Worm (Caenorhabditis elegans) whole organism, L3 larva: Measurements from ENCODE around the gene snb-2.
"Not testable (repeated sequence)": the region's sequence is repeated elsewhere in the genome, so short reads cannot be mapped to it uniquely, and the experiment has no call there.

Experiments
- R02D3.7 ChIP-seq: fragments of 150-350 bp; optimal IDR thresholded peaks from 2 replicates; lab custom pipeline; 2014; ENCODE audit warnings: missing biosample characterization, missing genetic modification characterization
- aly-2 ChIP-seq: fragments of 150-350 bp; optimal IDR thresholded peaks from 2 replicates; lab custom pipeline; 2014; ENCODE audit warnings: missing biosample characterization, missing genetic modification characterization
- ama-1 ChIP-seq: fragments of 150-350 bp; optimal IDR thresholded peaks from 2 replicates; lab custom pipeline; 2018
- ceh-16 ChIP-seq: sonication (generic microtip); optimal IDR thresholded peaks from 2 replicates; lab custom pipeline; 2017; ENCODE audit warnings: missing biosample characterization, missing genetic modification characterization
- ceh-28 ChIP-seq: fragments of 150-350 bp; optimal IDR thresholded peaks from 2 replicates; lab custom pipeline; 2014; ENCODE audit warnings: missing biosample characterization, missing genetic modification reagents, missing genetic modification characterization
- ceh-82 ChIP-seq: fragments of 150-350 bp; optimal IDR thresholded peaks from 2 replicates; lab custom pipeline; 2014; ENCODE audit warnings: missing biosample characterization, missing genetic modification characterization
- ceh-9 ChIP-seq: sonication (generic microtip); optimal IDR thresholded peaks from 2 replicates; lab custom pipeline; 2018; ENCODE audit warnings: missing biosample characterization, missing genetic modification characterization
- daf-12 ChIP-seq: fragments of 150-350 bp; optimal IDR thresholded peaks from 2 replicates; lab custom pipeline; 2014; ENCODE audit warnings: missing biosample characterization, missing genetic modification reagents, missing genetic modification characterization
- egl-27 ChIP-seq: sonication (generic microtip); optimal IDR thresholded peaks from 4 replicates; lab custom pipeline; 2017; ENCODE audit warnings: missing biosample characterization, missing genetic modification reagents, missing genetic modification characterization
- egl-5 ChIP-seq: fragments of 150-350 bp; optimal IDR thresholded peaks from 2 replicates; lab custom pipeline; 2017; ENCODE audit warnings: missing biosample characterization, missing genetic modification reagents, missing genetic modification characterization, inconsistent platforms
- elt-2 ChIP-seq: sonication (generic microtip); optimal IDR thresholded peaks from 2 replicates; lab custom pipeline; 2016; ENCODE audit warnings: missing genetic modification reagents, mild to moderate bottlenecking, missing genetic modification characterization, missing compliant biosample characterization
- eor-1 ChIP-seq, 2 experiments: fragments of 150-350 bp; optimal IDR thresholded peaks; 2 replicates each; lab custom pipeline; 2014 to 2018; ENCODE audit warnings: missing biosample characterization in 2 of 2, missing genetic modification characterization in 2 of 2
- fkh-10 ChIP-seq: sonication (generic microtip); optimal IDR thresholded peaks from 2 replicates; lab custom pipeline; 2017; ENCODE audit warnings: missing biosample characterization, missing genetic modification reagents, missing genetic modification characterization
- fkh-2 ChIP-seq: fragments of 150-350 bp; optimal IDR thresholded peaks from 2 replicates; lab custom pipeline; 2014; ENCODE audit warnings: missing biosample characterization, missing genetic modification reagents, missing genetic modification characterization
- hmg-11 ChIP-seq: sonication (generic microtip); optimal IDR thresholded peaks from 2 replicates; lab custom pipeline; 2016; ENCODE audit warnings: missing genetic modification characterization, missing compliant biosample characterization
- lin-39 ChIP-seq: fragments of 150-350 bp; optimal IDR thresholded peaks from 2 replicates; lab custom pipeline; 2018; ENCODE audit warnings: missing biosample characterization, missing genetic modification reagents, missing genetic modification characterization
- lsy-12 ChIP-seq: sonication (generic microtip); optimal IDR thresholded peaks from 2 replicates; lab custom pipeline; 2016; ENCODE audit warnings: mild to moderate bottlenecking, missing genetic modification characterization, missing compliant biosample characterization
- mdl-1 ChIP-seq: fragments of 150-350 bp; optimal IDR thresholded peaks from 2 replicates; lab custom pipeline; 2014; ENCODE audit warnings: missing biosample characterization, missing genetic modification characterization
- mml-1 ChIP-seq: fragments of 150-350 bp; sonication (generic microtip); optimal IDR thresholded peaks from 3 replicates; lab custom pipeline; 2014; ENCODE audit warnings: missing biosample characterization, missing genetic modification characterization
- nfya-1 ChIP-seq: sonication (generic microtip); optimal IDR thresholded peaks from 2 replicates; lab custom pipeline; 2017; ENCODE audit warnings: missing genetic modification characterization, mild to moderate bottlenecking, missing compliant biosample characterization, antibody characterized with exemption, moderate library complexity; ENCODE audit not compliant: insufficient read depth
- nhr-11 ChIP-seq: fragments of 150-350 bp; optimal IDR thresholded peaks from 2 replicates; lab custom pipeline; 2014; ENCODE audit warnings: missing biosample characterization, missing genetic modification characterization
- nhr-12 ChIP-seq: fragments of 150-350 bp; optimal IDR thresholded peaks from 2 replicates; lab custom pipeline; 2014; ENCODE audit warnings: missing biosample characterization, missing genetic modification characterization
- nhr-23 ChIP-seq: fragments of 150-350 bp; optimal IDR thresholded peaks from 2 replicates; lab custom pipeline; 2014; ENCODE audit warnings: missing biosample characterization, missing genetic modification reagents, missing genetic modification characterization
- nhr-237 ChIP-seq: fragments of 150-350 bp; optimal IDR thresholded peaks from 2 replicates; lab custom pipeline; 2014; ENCODE audit warnings: missing biosample characterization, missing genetic modification characterization
- nhr-25 ChIP-seq: sonication (generic microtip); optimal IDR thresholded peaks from 2 replicates; lab custom pipeline; 2017; ENCODE audit warnings: missing biosample characterization, missing genetic modification characterization
- nhr-28 ChIP-seq: fragments of 150-350 bp; optimal IDR thresholded peaks from 2 replicates; lab custom pipeline; 2014; ENCODE audit warnings: missing biosample characterization, missing genetic modification characterization
- nhr-67 ChIP-seq: fragments of 150-350 bp; optimal IDR thresholded peaks from 2 replicates; lab custom pipeline; 2014; ENCODE audit warnings: missing biosample characterization, missing genetic modification characterization
- nhr-76 ChIP-seq: fragments of 150-350 bp; sonication (generic microtip); optimal IDR thresholded peaks from 5 replicates; lab custom pipeline; 2014; ENCODE audit warnings: missing biosample characterization, missing genetic modification characterization
- nhr-77 ChIP-seq: fragments of 150-350 bp; optimal IDR thresholded peaks from 2 replicates; lab custom pipeline; 2014; ENCODE audit warnings: missing biosample characterization, missing genetic modification characterization
- pha-4 ChIP-seq: fragments of 150-350 bp; optimal IDR thresholded peaks from 2 replicates; lab custom pipeline; 2014; ENCODE audit warnings: missing biosample characterization, missing genetic modification reagents, missing genetic modification characterization
- pqm-1 ChIP-seq: fragments of 150-350 bp; optimal IDR thresholded peaks from 2 replicates; lab custom pipeline; 2017; ENCODE audit warnings: missing biosample characterization, missing genetic modification characterization, inconsistent platforms
- sea-2 ChIP-seq: fragments of 150-350 bp; sonication (generic microtip); optimal IDR thresholded peaks from 4 replicates; lab custom pipeline; 2014; ENCODE audit warnings: missing biosample characterization, missing genetic modification reagents, missing genetic modification characterization
- skn-1 ChIP-seq: fragments of 150-350 bp; optimal IDR thresholded peaks from 2 replicates; lab custom pipeline; 2014; ENCODE audit warnings: missing biosample characterization, missing genetic modification characterization
- tbx-2 ChIP-seq: sonication (generic microtip); optimal IDR thresholded peaks from 2 replicates; lab custom pipeline; 2016; ENCODE audit warnings: mild to moderate bottlenecking, missing genetic modification characterization, missing compliant biosample characterization
- unc-39 ChIP-seq: sonication (generic microtip); optimal IDR thresholded peaks from 4 replicates; lab custom pipeline; 2017; ENCODE audit warnings: missing biosample characterization, missing genetic modification characterization
- zag-1 ChIP-seq: fragments of 150-350 bp; optimal IDR thresholded peaks from 2 replicates; lab custom pipeline; 2014; ENCODE audit warnings: missing biosample characterization, missing genetic modification characterization
- ztf-4 ChIP-seq: fragments of 150-350 bp; optimal IDR thresholded peaks from 2 replicates; lab custom pipeline; 2014; ENCODE audit warnings: missing biosample characterization, missing genetic modification characterization

snb-2 gene

DNA sequence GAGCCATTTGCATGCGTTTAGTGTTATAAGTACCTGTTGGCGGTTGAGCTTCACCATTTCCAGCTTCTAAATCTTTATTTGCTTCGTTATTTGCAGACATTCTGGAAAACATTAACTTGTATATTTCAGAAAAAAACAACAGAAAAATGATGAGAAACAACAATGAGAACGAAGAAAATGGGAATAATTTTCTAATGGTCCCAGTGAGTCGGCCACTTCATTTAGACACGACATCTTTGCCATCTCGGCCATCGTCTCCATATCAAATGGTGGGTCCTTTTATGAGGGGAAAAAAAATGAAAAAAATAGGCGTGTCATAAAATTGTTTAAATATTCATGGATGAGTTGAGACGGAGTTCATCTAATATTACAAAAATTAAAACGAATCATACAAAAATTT is at the start of gene snb-2:
Gene snb-2 (minus strand): TSS at position 101 of the 400 bp plus-strand sequence.
- TF ChIP-seq skn-1 (tag; lab: Kevin White, UChicago) = no peak
- no peak for TF ChIP-seq tbx-2
- no peak for TF ChIP-seq nhr-237 (tag; lab: Kevin White, UChicago)
- no peak for TF ChIP-seq lsy-12 (tag; lab: Kevin White, UChicago)
- TF ChIP-seq R02D3.7 (tag; lab: Kevin White, UChicago) = no peak
- no peak for TF ChIP-seq egl-27 (tag; lab: Kevin White, UChicago)
- TF ChIP-seq fkh-2 (tag; lab: Kevin White, UChicago) = no peak

DNA sequence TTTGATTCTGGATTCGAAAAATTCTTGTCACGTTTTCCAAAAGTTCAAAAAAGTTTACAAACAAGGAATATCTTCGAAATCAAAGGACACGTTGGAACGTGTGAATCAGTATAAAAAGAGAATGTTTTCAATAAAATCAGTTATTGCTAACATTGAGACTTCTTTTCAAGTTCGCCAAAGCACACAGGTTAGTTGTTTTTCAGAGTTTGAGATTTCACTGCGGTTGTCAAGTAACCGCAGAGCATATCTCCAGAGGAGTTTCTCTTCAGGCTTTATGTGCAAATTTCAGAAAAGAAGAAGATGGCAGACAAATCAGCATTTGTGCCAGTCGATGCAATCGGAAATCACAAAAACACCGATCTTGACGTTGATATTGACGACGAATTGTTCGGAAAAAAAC is 40.4 kb upstream of the snb-2 start, which contains the start of gene K01D12.15:
Gene K01D12.15 (plus strand): TSS at position 301 of the 400 bp plus-strand sequence.
- TF ChIP-seq egl-27 (tag; lab: Kevin White, UChicago) (no peak), nfya-1 (no peak), fkh-10 (GFP tag; lab: Kevin White, UChicago) (no peak), elt-2 (tag; lab: Kevin White, UChicago) (no peak), aly-2 (tag; lab: Kevin White, UChicago) (no peak), zag-1 (no peak), sea-2 (GFP tag; lab: Kevin White, UChicago) (no peak), nhr-28 (no peak), R02D3.7 (tag; lab: Kevin White, UChicago) (no peak), nhr-76 (tag; lab: Kevin White, UChicago) (no peak), ama-1 (no peak), ztf-4 (tag; lab: Kevin White, UChicago) (no peak), mdl-1 (tag; lab: Kevin White, UChicago) (no peak), unc-39 (no peak), nhr-12 (tag; lab: Kevin White, UChicago) (no peak), nhr-67 (tag; lab: Kevin White, UChicago) (no peak), eor-1 (tag; optimal IDR thresholded peaks at IDR 0.05; lab: Kevin White, UChicago) (no peak)

DNA sequence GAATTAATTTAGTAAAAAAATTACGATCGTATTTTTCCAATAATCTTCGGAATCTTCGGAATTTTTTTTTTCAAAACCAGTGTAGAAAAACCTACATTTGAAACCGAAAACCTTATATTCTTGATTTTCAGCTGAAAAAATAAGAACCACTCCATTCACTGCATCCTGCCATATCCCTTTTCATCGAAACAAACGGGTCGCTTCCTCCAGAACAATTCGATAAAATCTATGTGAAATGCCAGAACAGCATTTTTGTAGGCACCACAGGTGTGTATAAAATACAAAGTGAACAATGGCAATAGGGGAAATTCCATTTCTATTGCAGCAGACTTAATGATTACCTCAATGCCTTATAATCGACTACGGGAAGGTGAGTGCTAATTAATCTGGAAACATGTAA is 31.5 kb upstream of the snb-2 start, which contains the start of gene K01D12.1:
Gene K01D12.1 (plus strand): TSS at position 301 of the 400 bp plus-strand sequence.
- no peak for TF ChIP-seq nhr-28
- no peak for TF ChIP-seq lin-39 (tag; lab: Kevin White, UChicago)
- TF ChIP-seq zag-1 = no peak
- TF ChIP-seq lsy-12 (tag; lab: Kevin White, UChicago) = no peak
- TF ChIP-seq ama-1 = no peak
- TF ChIP-seq ceh-82 (tag; lab: Kevin White, UChicago) = no peak
- no peak for TF ChIP-seq eor-1 (tag; optimal IDR thresholded peaks at IDR 0.05; lab: Kevin White, UChicago)
- TF ChIP-seq pqm-1 (tag; lab: Kevin White, UChicago) = no peak
- no peak for TF ChIP-seq nhr-25 (tag; lab: Kevin White, UChicago)
- TF ChIP-seq fkh-2 (tag; lab: Kevin White, UChicago) = no peak
- TF ChIP-seq mml-1 (tag; lab: Kevin White, UChicago) = no peak
- no peak for TF ChIP-seq ceh-16
- TF ChIP-seq egl-27 (tag; lab: Kevin White, UChicago) = no peak
- TF ChIP-seq, all 47 proteins: peak for 0

DNA sequence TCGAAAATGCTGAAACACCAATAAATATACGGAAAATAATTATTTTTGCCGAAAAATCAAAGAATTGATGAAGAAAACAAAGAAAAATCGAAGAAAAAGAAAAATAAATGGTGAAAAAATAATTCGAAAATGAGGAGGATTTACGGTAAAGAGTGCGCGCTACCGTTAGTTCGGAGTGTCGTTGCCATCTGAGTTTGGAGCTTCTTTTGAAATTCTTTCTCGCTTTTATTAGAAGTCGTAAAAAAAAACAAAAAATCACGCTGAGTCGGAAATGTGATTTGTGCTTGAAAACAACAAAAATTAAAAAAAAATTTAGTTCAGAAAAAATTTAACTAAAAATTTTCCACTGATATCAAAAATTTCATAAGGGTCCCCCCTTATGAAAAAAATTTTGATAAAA is 28.5 kb upstream of the snb-2 start, which contains the start of gene F23H12.10:
Gene F23H12.10 (minus strand): TSS at position 12 of the 400 bp plus-strand sequence.
- TF ChIP-seq ceh-9 (tag; lab: Kevin White, UChicago); eor-1 (tag; optimal IDR thresholded peaks at IDR 0.05; lab: Kevin White, UChicago); skn-1 (tag; lab: Kevin White, UChicago): not testable (repeated sequence)

DNA sequence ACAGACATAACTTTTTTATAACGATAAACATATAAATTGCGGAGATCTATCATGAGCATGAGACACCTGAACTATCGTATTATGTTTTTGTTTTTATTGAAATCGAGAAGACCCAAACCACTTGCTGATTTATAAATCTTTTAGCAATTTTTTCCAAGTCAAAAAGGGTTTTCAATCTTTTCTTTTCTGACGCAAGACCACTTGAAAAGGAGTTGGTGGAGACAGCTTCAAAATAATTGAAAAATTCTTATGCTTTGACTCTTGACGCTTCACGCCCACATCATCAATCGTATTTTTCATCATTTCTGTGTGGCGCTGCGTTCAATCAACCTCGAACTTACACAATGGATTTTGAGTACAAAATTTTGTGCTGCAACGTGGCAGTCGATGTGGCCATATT is 25.7 kb upstream of the snb-2 start, which contains the start of gene F23H12.7:
Gene F23H12.7 (plus strand): TSS at position 301 of the 400 bp plus-strand sequence.
- TF ChIP-seq skn-1 (tag; lab: Kevin White, UChicago) = no peak
- no peak for TF ChIP-seq fkh-2 (tag; lab: Kevin White, UChicago)
- TF ChIP-seq nhr-25 (tag; lab: Kevin White, UChicago) = no peak
- TF ChIP-seq daf-12 = no peak
- TF ChIP-seq egl-27 (tag; lab: Kevin White, UChicago) = no peak
- no peak for TF ChIP-seq zag-1
- TF ChIP-seq eor-1 (tag; optimal IDR thresholded peaks at IDR 0.05; lab: Kevin White, UChicago) = no peak
- no peak for TF ChIP-seq ceh-28
- TF ChIP-seq, all 47 proteins: peak for 0

DNA sequence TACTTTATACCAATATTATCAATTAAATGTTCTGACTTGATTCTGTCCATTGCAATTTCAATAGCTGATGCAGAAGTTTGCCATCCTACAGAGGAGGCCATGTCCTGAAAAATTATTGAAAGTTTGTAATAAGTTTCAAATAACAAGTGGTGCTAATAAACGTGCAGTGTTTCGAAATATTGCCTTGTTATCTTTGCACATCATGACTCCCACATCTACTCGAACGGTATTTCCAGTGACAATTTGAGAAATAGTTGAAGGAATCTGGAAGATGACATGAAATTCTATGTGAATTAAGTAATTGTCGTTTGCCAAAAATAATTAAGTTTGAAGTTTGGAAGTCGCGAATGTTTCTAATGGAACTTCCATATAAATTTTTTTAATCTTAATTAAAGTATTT is 23.7 kb upstream of the snb-2 start, which contains the start of gene gcy-13:
Gene gcy-13 (minus strand): TSS at position 101 of the 400 bp plus-strand sequence.
- no peak for TF ChIP-seq lsy-12 (tag; lab: Kevin White, UChicago)
- no peak for TF ChIP-seq aly-2 (tag; lab: Kevin White, UChicago)
- TF ChIP-seq nhr-11 = no peak
- no peak for TF ChIP-seq pha-4
- no peak for TF ChIP-seq nfya-1
- no peak for TF ChIP-seq ceh-16
- TF ChIP-seq nhr-25 (tag; lab: Kevin White, UChicago) = no peak
- no peak for TF ChIP-seq nhr-77
- no peak for TF ChIP-seq tbx-2
- no peak for TF ChIP-seq egl-5 (tag; lab: Kevin White, UChicago)
- no peak for TF ChIP-seq hmg-11 (tag; lab: Kevin White, UChicago)
- TF ChIP-seq daf-12 = no peak
- no peak for TF ChIP-seq mdl-1 (tag; lab: Kevin White, UChicago)
- TF ChIP-seq nhr-23 = no peak
- TF ChIP-seq fkh-10 (GFP tag; lab: Kevin White, UChicago) = no peak
